Worm (Caenorhabditis elegans) whole organism, mixed stage, embryonic: ENCODE measurements around the gene ssna-1.

Source experiments
- lin-32 ChIP-seq: fragments of 200-800 bp; sonication (Bioruptor generic); optimal IDR thresholded peaks from 2 replicates; lab custom pipeline; 2018; ENCODE audit warnings: mild to moderate bottlenecking, missing genetic modification characterization, missing compliant biosample characterization
- lsy-2 ChIP-seq: fragments of 150-350 bp; optimal IDR thresholded peaks from 2 replicates; lab custom pipeline; 2014; ENCODE audit warnings: missing biosample characterization, missing genetic modification characterization
- nhr-12 ChIP-seq: fragments of 150-350 bp; optimal IDR thresholded peaks from 2 replicates; lab custom pipeline; 2014; ENCODE audit warnings: missing biosample characterization, missing genetic modification characterization
- nhr-76 ChIP-seq: sonication (generic microtip); optimal IDR thresholded peaks from 2 replicates; lab custom pipeline; 2017; ENCODE audit warnings: missing biosample characterization, missing genetic modification characterization
- pha-4 ChIP-seq: fragments of 150-350 bp; optimal IDR thresholded peaks from 2 replicates; lab custom pipeline; 2018; ENCODE audit warnings: missing biosample characterization, missing genetic modification reagents, missing genetic modification characterization
- snpc-4 ChIP-seq: fragments of 150-350 bp; optimal IDR thresholded peaks from 2 replicates; lab custom pipeline; 2014; ENCODE audit warnings: missing biosample characterization, missing genetic modification characterization
- ztf-11 ChIP-seq: fragments of 150-350 bp; optimal IDR thresholded peaks from 2 replicates; lab custom pipeline; 2014; ENCODE audit warnings: missing biosample characterization, missing genetic modification characterization

DNA sequence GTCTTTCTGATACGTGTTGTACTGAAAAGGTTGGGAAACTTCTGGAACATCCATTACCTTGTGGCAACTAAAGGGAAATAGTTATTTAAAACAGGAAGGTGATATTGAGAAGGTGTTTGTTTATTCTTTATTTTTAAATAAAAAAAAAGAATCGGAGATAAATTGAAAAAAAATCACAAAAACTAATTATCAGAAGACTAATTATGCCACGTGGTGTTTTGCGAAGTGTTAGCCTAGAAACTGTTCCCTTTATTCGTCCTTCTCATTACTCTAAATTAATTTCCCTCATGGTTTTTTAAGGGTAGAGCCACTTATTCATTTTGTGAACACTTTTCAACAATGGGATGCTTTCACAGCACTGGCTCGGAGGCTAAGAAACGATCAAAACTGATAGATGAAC, 13.5 kb downstream of the ssna-1 start, which contains the start of gene gpa-4:
- TF ChIP-seq snpc-4 (tag; lab: Kevin White, UChicago) (no peak), lin-32 (GFP tag; lab: Kevin White, UChicago) (no peak), lsy-2 (no peak), nhr-76 (tag; lab: Kevin White, UChicago) (no peak), ztf-11 (tag; lab: Kevin White, UChicago) (no peak), pha-4 (tag; lab: Kevin White, UChicago) (no peak), nhr-12 (tag; lab: Kevin White, UChicago) (no peak)
